Worm (Caenorhabditis elegans) whole organism, midembryonic: ENCODE data around the gene ZK892.4.

Experiments
- T22C8.4 ChIP-seq: fragments of 200-800 bp; sonication (Bioruptor generic); IDR thresholded peaks from 2 replicates; pipeline ENCODE4 v1.3.6; 2022; ENCODE audit warnings: missing genetic modification characterization, missing compliant biosample characterization
- cog-1 ChIP-seq: sonication (generic microtip); optimal IDR thresholded peaks from 2 replicates; lab custom pipeline; 2016; ENCODE audit warnings: missing genetic modification characterization, missing compliant biosample characterization
- flt-1 ChIP-seq: fragments of 200-800 bp; sonication (Bioruptor generic); IDR thresholded peaks from 2 replicates; pipeline ENCODE4 v1.3.6; 2022; ENCODE audit warnings: missing genetic modification characterization, missing compliant biosample characterization
- klf-2 ChIP-seq: fragments of 200-800 bp; sonication (Bioruptor generic); conservative IDR thresholded peaks from 2 replicates; pipeline ENCODE4 v1.3.6; 2022; ENCODE audit warnings: missing genetic modification reagents, missing genetic modification characterization, missing compliant biosample characterization
- med-1 ChIP-seq: sonication (generic microtip); optimal IDR thresholded peaks from 2 replicates; lab custom pipeline; 2017; ENCODE audit warnings: missing genetic modification characterization, mild to moderate bottlenecking, missing compliant biosample characterization, antibody characterized with exemption, missing genetic modification reagents; ENCODE audit not compliant: insufficient read depth
- ref-1 ChIP-seq: fragments of 200-800 bp; sonication (Bioruptor generic); conservative IDR thresholded peaks from 2 replicates; pipeline ENCODE4 v1.3.6; 2022; ENCODE audit warnings: missing genetic modification reagents, missing genetic modification characterization, missing compliant biosample characterization
- tab-1 ChIP-seq: fragments of 200-800 bp; sonication (Bioruptor generic); IDR thresholded peaks from 2 replicates; pipeline ENCODE4 v1.3.6; 2022; ENCODE audit warnings: missing genetic modification characterization, missing compliant biosample characterization
- ztf-23 ChIP-seq: fragments of 200-800 bp; sonication (Bioruptor generic); IDR thresholded peaks from 2 replicates; pipeline ENCODE4 v1.3.6; 2022; ENCODE audit warnings: missing genetic modification reagents, missing genetic modification characterization, missing compliant biosample characterization
- ztf-29 ChIP-seq: fragments of 200-800 bp; sonication (Bioruptor generic); IDR thresholded peaks from 2 replicates; pipeline ENCODE4 v1.3.6; 2022; ENCODE audit warnings: missing genetic modification reagents, missing genetic modification characterization, missing compliant biosample characterization

The ZK892.4 gene

ce11 chrII:9976405-9976804 lies 30.0 kb upstream of the ZK892.4 start, which contains the start of gene R53.8:
Gene R53.8, plus strand, starts transcription at chrII:9976705.
- TF ChIP-seq T22C8.4 (GFP tag; lab: Robert Waterston, UW) = no peak
- TF ChIP-seq ztf-23 (GFP tag; lab: Robert Waterston, UW) = no peak
- no peak for TF ChIP-seq klf-2 (GFP tag; lab: Robert Waterston, UW)
- no peak for TF ChIP-seq tab-1 (GFP tag; lab: Robert Waterston, UW)
- TF ChIP-seq ref-1 (GFP tag; lab: Robert Waterston, UW) = no peak
- TF ChIP-seq med-1 (GFP tag; lab: Kevin White, UChicago) = no peak
- TF ChIP-seq ztf-29 = no peak
- TF ChIP-seq cog-1 = no peak
- TF ChIP-seq flt-1 (GFP tag; lab: Robert Waterston, UW) = no peak

ce11 chrII:9980077-9980631 lies 26.2 kb upstream of the ZK892.4 start, which contains the start of gene ZK892.6:
Gene ZK892.6, minus strand, starts transcription at chrII:9980127.
- TF ChIP-seq ztf-29 (no peak), klf-2 (GFP tag; lab: Robert Waterston, UW) (no peak), cog-1 (no peak), flt-1 (GFP tag; lab: Robert Waterston, UW) (no peak), med-1 (GFP tag; lab: Kevin White, UChicago) (no peak), T22C8.4 (GFP tag; lab: Robert Waterston, UW) (no peak), tab-1 (GFP tag; lab: Robert Waterston, UW) (no peak)

ce11 chrII:9981760-9982159 lies 24.6 kb upstream of the ZK892.4 start, which contains the start of gene sdz-38:
Gene sdz-38, minus strand, starts transcription at chrII:9981860.
- TF ChIP-seq klf-2 (GFP tag; lab: Robert Waterston, UW) (no peak), ztf-29 (no peak), ref-1 (GFP tag; lab: Robert Waterston, UW) (no peak), T22C8.4 (GFP tag; lab: Robert Waterston, UW) (no peak), cog-1 (no peak), flt-1 (GFP tag; lab: Robert Waterston, UW) (no peak), tab-1 (GFP tag; lab: Robert Waterston, UW) (no peak), ztf-23 (GFP tag; lab: Robert Waterston, UW) (no peak), med-1 (GFP tag; lab: Kevin White, UChicago) (no peak)

- TF ChIP-seq tab-1 (GFP tag; lab: Robert Waterston, UW) = no peak
- TF ChIP-seq flt-1 (GFP tag; lab: Robert Waterston, UW) = no peak
- no peak for TF ChIP-seq ztf-23 (GFP tag; lab: Robert Waterston, UW)
Measured at ce11 chrII:9982437-9982836, 23.9 kb upstream of the ZK892.4 start.

ce11 chrII:9984866-9985336 lies 21.5 kb upstream of the ZK892.4 start:
- TF ChIP-seq flt-1 (GFP tag; lab: Robert Waterston, UW) (no peak), ztf-23 (GFP tag; lab: Robert Waterston, UW) (no peak), med-1 (GFP tag; lab: Kevin White, UChicago) (no peak), tab-1 (GFP tag; lab: Robert Waterston, UW) (no peak), klf-2 (GFP tag; lab: Robert Waterston, UW) (no peak), T22C8.4 (GFP tag; lab: Robert Waterston, UW) (no peak), ztf-29 (no peak), ref-1 (GFP tag; lab: Robert Waterston, UW) (no peak), cog-1 (no peak)

- TF ChIP-seq med-1 (GFP tag; lab: Kevin White, UChicago) = no peak
- TF ChIP-seq ztf-29 = no peak
- TF ChIP-seq ztf-23 (GFP tag; lab: Robert Waterston, UW) = no peak
- TF ChIP-seq klf-2 (GFP tag; lab: Robert Waterston, UW) = no peak
- TF ChIP-seq T22C8.4 (GFP tag; lab: Robert Waterston, UW) = no peak
- no peak for TF ChIP-seq flt-1 (GFP tag; lab: Robert Waterston, UW)
- TF ChIP-seq cog-1 = no peak
- TF ChIP-seq tab-1 (GFP tag; lab: Robert Waterston, UW) = no peak
- no peak for TF ChIP-seq ref-1 (GFP tag; lab: Robert Waterston, UW)
Measured at ce11 chrII:9986635-9987575, 19.5 kb upstream of the ZK892.4 start.

ce11 chrII:9988620-9989019 lies 17.7 kb upstream of the ZK892.4 start:
- TF ChIP-seq ref-1 (GFP tag; lab: Robert Waterston, UW) = no peak
- TF ChIP-seq ztf-29 = no peak
- no peak for TF ChIP-seq tab-1 (GFP tag; lab: Robert Waterston, UW)
- TF ChIP-seq T22C8.4 (GFP tag; lab: Robert Waterston, UW) = no peak
- TF ChIP-seq flt-1 (GFP tag; lab: Robert Waterston, UW) = no peak
- no peak for TF ChIP-seq cog-1
- no peak for TF ChIP-seq klf-2 (GFP tag; lab: Robert Waterston, UW)
- TF ChIP-seq ztf-23 (GFP tag; lab: Robert Waterston, UW) = no peak
- TF ChIP-seq med-1 (GFP tag; lab: Kevin White, UChicago) = no peak

ce11 chrII:9989533-9989932 lies 16.8 kb upstream of the ZK892.4 start:
- TF ChIP-seq med-1 (GFP tag; lab: Kevin White, UChicago) (no peak), ref-1 (GFP tag; lab: Robert Waterston, UW) (no peak), cog-1 (no peak), klf-2 (GFP tag; lab: Robert Waterston, UW) (no peak), flt-1 (GFP tag; lab: Robert Waterston, UW) (no peak), T22C8.4 (GFP tag; lab: Robert Waterston, UW) (no peak), ztf-23 (GFP tag; lab: Robert Waterston, UW) (no peak), ztf-29 (no peak), tab-1 (GFP tag; lab: Robert Waterston, UW) (no peak)
